Worm (Caenorhabditis elegans): ENCODE measurements around the gene M151.1.

The M151.1 gene

DNA sequence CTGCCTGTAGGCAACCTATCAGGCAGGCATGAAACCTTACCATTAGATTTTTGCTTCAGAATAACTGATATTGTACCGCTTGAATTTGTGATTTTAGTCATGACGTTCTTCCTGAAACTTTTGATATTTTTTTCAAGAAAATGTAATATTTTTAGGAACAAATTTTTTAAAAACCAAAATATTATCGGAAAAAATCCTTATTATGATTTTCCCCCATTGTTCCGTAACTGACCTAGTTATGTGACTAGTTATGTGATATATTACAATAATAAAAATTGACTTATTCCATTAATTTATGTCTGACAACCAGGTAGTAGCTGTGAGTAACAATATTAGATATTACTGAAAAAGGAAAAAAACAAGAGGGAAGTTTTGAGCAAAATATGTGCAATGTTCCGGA lies 29.7 kb downstream of the M151.1 start, which contains the start of gene srx-98:
srx-98 (minus strand) TSS at position 101 of the 400 bp plus-strand sequence.
- TF ChIP-seq ztf-11 (tag; optimal IDR thresholded peaks at IDR 0.05) (no peak), nhr-237 (tag; optimal IDR thresholded peaks at IDR 0.05) (no peak), nhr-23 (tag; optimal IDR thresholded peaks at IDR 0.05) (no peak), Y55F3AM.14 (GFP tag; optimal IDR thresholded peaks at IDR 0.05) (no peak), gmeb-1 (tag; optimal IDR thresholded peaks at IDR 0.05) (no peak), sem-4 (tag; optimal IDR thresholded peaks at IDR 0.05) (no peak), skn-1 (tag; optimal IDR thresholded peaks at IDR 0.05) (no peak), R02D3.7 (tag; optimal IDR thresholded peaks at IDR 0.05) (no peak), mab-5 (tag; optimal IDR thresholded peaks at IDR 0.05) (no peak), nhr-25 (tag; optimal IDR thresholded peaks at IDR 0.05) (no peak), lin-13 (GFP tag; optimal IDR thresholded peaks at IDR 0.05) (no peak), nhr-10 (tag; optimal IDR thresholded peaks at IDR 0.05) (no peak), mdl-1 (tag; optimal IDR thresholded peaks at IDR 0.05) (no peak), snpc-4 (tag; optimal IDR thresholded peaks at IDR 0.05) (no peak), sma-3 (GFP tag; optimal IDR thresholded peaks at IDR 0.05) (no peak), nhr-129 (tag; optimal IDR thresholded peaks at IDR 0.05) (no peak), nhr-12 (tag; optimal IDR thresholded peaks at IDR 0.05) (no peak), blmp-1 (tag; optimal IDR thresholded peaks at IDR 0.05; ENCODE audit: insufficient read depth) (no peak), nhr-11 (tag; optimal IDR thresholded peaks at IDR 0.05) (no peak), crh-2 (tag; optimal IDR thresholded peaks at IDR 0.05) (no peak)

DNA sequence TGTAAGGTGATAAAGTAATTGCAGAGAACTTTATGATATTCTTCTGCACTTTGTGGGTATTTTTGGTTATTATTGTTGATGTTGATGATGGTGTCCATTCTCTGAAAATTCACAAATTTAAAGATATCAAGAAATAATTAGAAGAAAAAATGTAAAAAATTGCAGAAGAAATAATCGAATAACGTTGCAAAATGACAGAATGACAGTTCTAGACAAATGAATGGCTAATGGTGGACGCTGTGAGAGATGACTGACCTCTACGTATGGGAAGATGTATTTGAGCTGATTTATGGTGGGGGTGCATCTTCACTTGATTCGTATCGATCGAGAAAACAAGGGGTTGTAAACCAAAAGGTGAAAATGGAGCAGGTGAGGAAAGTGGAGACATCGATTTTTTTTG lies 32.2 kb downstream of the M151.1 start, which contains the start of gene sea-1:
sea-1 (minus strand) TSS at position 101 of the 400 bp plus-strand sequence.
- TF ChIP-seq Y55F3AM.14 (GFP tag; optimal IDR thresholded peaks at IDR 0.05): no peak
- no peak for TF ChIP-seq unc-39 (tag; optimal IDR thresholded peaks at IDR 0.05)
- TF ChIP-seq dmd-4 (tag; optimal IDR thresholded peaks at IDR 0.05): no peak
- TF ChIP-seq lsy-2 (tag; optimal IDR thresholded peaks at IDR 0.05): no peak
- no peak for TF ChIP-seq nhr-23 (tag; optimal IDR thresholded peaks at IDR 0.05)
- TF ChIP-seq ceh-16 (tag; optimal IDR thresholded peaks at IDR 0.05): no peak
- no peak for TF ChIP-seq nhr-21 (tag; optimal IDR thresholded peaks at IDR 0.05)
- TF ChIP-seq peb-1 (tag; optimal IDR thresholded peaks at IDR 0.05): no peak
- no peak for TF ChIP-seq ama-1 (optimal IDR thresholded peaks at IDR 0.05)
- TF ChIP-seq unc-62 (GFP tag; optimal IDR thresholded peaks at IDR 0.05): no peak
- TF ChIP-seq nhr-6 (tag; optimal IDR thresholded peaks at IDR 0.05): no peak
- no peak for TF ChIP-seq egl-27 (tag; optimal IDR thresholded peaks at IDR 0.05)
- no peak for TF ChIP-seq C34F6.9 (tag; optimal IDR thresholded peaks at IDR 0.05)
- no peak for TF ChIP-seq ztf-4 (tag; optimal IDR thresholded peaks at IDR 0.05)

ce11 chrII:3675176-3675575 lies 33.9 kb downstream of the M151.1 start, which contains the start of gene F19B10.2:
F19B10.2 (plus strand) TSS chrII:3675476.
- TF ChIP-seq unc-55 (GFP tag; optimal IDR thresholded peaks at IDR 0.05): no peak
- TF ChIP-seq sma-3 (GFP tag; optimal IDR thresholded peaks at IDR 0.05): no peak
- no peak for TF ChIP-seq alr-1 (tag; optimal IDR thresholded peaks at IDR 0.05)
- TF ChIP-seq nhr-21 (tag; optimal IDR thresholded peaks at IDR 0.05): no peak
- no peak for TF ChIP-seq mab-5 (tag; optimal IDR thresholded peaks at IDR 0.05)
- TF ChIP-seq dmd-4 (tag; optimal IDR thresholded peaks at IDR 0.05): no peak
- no peak for TF ChIP-seq snpc-4 (tag; optimal IDR thresholded peaks at IDR 0.05)
- no peak for TF ChIP-seq zag-1 (tag; optimal IDR thresholded peaks at IDR 0.05)
- no peak for TF ChIP-seq crh-2 (tag; optimal IDR thresholded peaks at IDR 0.05)
- TF ChIP-seq nhr-129 (tag; optimal IDR thresholded peaks at IDR 0.05): no peak
- TF ChIP-seq nhr-6 (tag; optimal IDR thresholded peaks at IDR 0.05): no peak
- no peak for TF ChIP-seq nhr-237 (tag; optimal IDR thresholded peaks at IDR 0.05)
- TF ChIP-seq lin-39 (tag; optimal IDR thresholded peaks at IDR 0.05): no peak
- TF ChIP-seq nhr-12 (tag; optimal IDR thresholded peaks at IDR 0.05): no peak
- no peak for TF ChIP-seq lsy-2 (tag; optimal IDR thresholded peaks at IDR 0.05)
- TF ChIP-seq F13H6.1 (tag; optimal IDR thresholded peaks at IDR 0.05): no peak

- TF ChIP-seq nhr-23 (tag; optimal IDR thresholded peaks at IDR 0.05) (no peak), crh-2 (tag; optimal IDR thresholded peaks at IDR 0.05) (no peak), nhr-129 (tag; optimal IDR thresholded peaks at IDR 0.05) (no peak), unc-62 (GFP tag; optimal IDR thresholded peaks at IDR 0.05) (no peak)
Measured at ce11 chrII:3678978-3679377, 37.7 kb downstream of the M151.1 start.
